Worm (Caenorhabditis elegans) whole organism, early embryonic: Measurements from ENCODE around the gene R05G9R.1.

Source experiments
- B0310.2 ChIP-seq: sonication (generic microtip); optimal IDR thresholded peaks from 2 replicates; lab custom pipeline; 2016; ENCODE audit warnings: mild to moderate bottlenecking, missing genetic modification characterization, missing compliant biosample characterization
- aly-1 ChIP-seq: sonication (generic microtip); optimal IDR thresholded peaks from 2 replicates; lab custom pipeline; 2016; ENCODE audit warnings: missing genetic modification characterization, missing compliant biosample characterization
- ama-1 ChIP-seq: fragments of 150-350 bp; optimal IDR thresholded peaks from 2 replicates; lab custom pipeline; 2014
- ceh-13 ChIP-seq: fragments of 200-800 bp; sonication (Bioruptor generic); optimal IDR thresholded peaks from 2 replicates; lab custom pipeline; 2018; ENCODE audit warnings: mild to moderate bottlenecking, missing genetic modification characterization, missing compliant biosample characterization
- ceh-36 ChIP-seq: sonication (generic microtip); optimal IDR thresholded peaks from 2 replicates; lab custom pipeline; 2016; ENCODE audit warnings: missing genetic modification characterization, inconsistent platforms, missing compliant biosample characterization
- ets-7 ChIP-seq: sonication (generic microtip); optimal IDR thresholded peaks from 2 replicates; lab custom pipeline; 2016; ENCODE audit warnings: missing genotype, missing genetic modification characterization, missing compliant biosample characterization
- flt-1 ChIP-seq: fragments of 200-800 bp; sonication (Bioruptor generic); IDR thresholded peaks from 2 replicates; pipeline ENCODE4 v1.3.6; 2022; ENCODE audit warnings: missing genetic modification characterization, missing compliant biosample characterization
- hmbx-1 ChIP-seq: sonication (generic microtip); optimal IDR thresholded peaks from 2 replicates; lab custom pipeline; 2016; ENCODE audit warnings: mild to moderate bottlenecking, missing genetic modification characterization, missing compliant biosample characterization
- hmg-4 ChIP-seq: fragments of 200-800 bp; sonication (Bioruptor generic); optimal IDR thresholded peaks from 2 replicates; lab custom pipeline; 2018; ENCODE audit warnings: mild to moderate bottlenecking, missing genetic modification characterization, missing compliant biosample characterization
- hnd-1 ChIP-seq: sonication (generic microtip); optimal IDR thresholded peaks from 2 replicates; lab custom pipeline; 2016; ENCODE audit warnings: missing genetic modification characterization, missing compliant biosample characterization
- scrt-1 ChIP-seq: fragments of 200-800 bp; sonication (Bioruptor generic); IDR thresholded peaks from 2 replicates; pipeline ENCODE4 v1.3.6; 2022; ENCODE audit warnings: missing genetic modification characterization, missing compliant biosample characterization
- sea-1 ChIP-seq: fragments of 200-800 bp; sonication (Bioruptor generic); conservative IDR thresholded peaks from 2 replicates; pipeline ENCODE4 v1.3.6; 2022; ENCODE audit warnings: missing genetic modification characterization, missing compliant biosample characterization
- tbx-37 ChIP-seq: fragments of 200-800 bp; sonication (Bioruptor generic); conservative IDR thresholded peaks from 2 replicates; pipeline ENCODE4 v1.3.6; 2022; ENCODE audit warnings: missing genetic modification reagents, missing genetic modification characterization, missing compliant biosample characterization
- tra-4 ChIP-seq: sonication (generic microtip); optimal IDR thresholded peaks from 2 replicates; lab custom pipeline; 2017; ENCODE audit warnings: missing genetic modification characterization, missing compliant biosample characterization

ce11 chrII:6475180-6475737 lies 38.6 kb downstream of the R05G9R.1 start, which contains the start of gene T28D9.16:
- TF ChIP-seq ama-1 (lab: Kevin White, UChicago) (no peak), flt-1 (GFP tag; lab: Robert Waterston, UW) (no peak), hnd-1 (tag; lab: Kevin White, UChicago) (no peak), hmbx-1 (tag; lab: Kevin White, UChicago) (no peak), ets-7 (tag; lab: Kevin White, UChicago) (no peak), B0310.2 (no peak), tra-4 (no peak), ceh-13 (GFP tag; lab: Kevin White, UChicago) (no peak), tbx-37 (GFP tag; lab: Robert Waterston, UW) (no peak), scrt-1 (GFP tag; lab: Robert Waterston, UW) (no peak), hmg-4 (GFP tag; lab: Kevin White, UChicago) (no peak), ceh-36 (tag; lab: Kevin White, UChicago) (no peak), sea-1 (no peak), aly-1 (tag; lab: Kevin White, UChicago) (no peak)
